Fruit fly (Drosophila melanogaster): ENCODE results near the gene Hsc70-2.

Gene Hsc70-2

dm6 chr3R:13073174-13073573, 28.6 kb downstream of the Hsc70-2 start (continued):
- TF ChIP-seq Nf-YB (GFP tag; optimal IDR thresholded peaks at IDR 0.05), result peak; percentile 78
- no peak for TF ChIP-seq schlank (tag; optimal IDR thresholded peaks at IDR 0.05)
- TF ChIP-seq z (GFP tag; IDR thresholded peaks at IDR 0.05), result peak; percentile 93

dm6 chr3R:13074588-13074987, 30.0 kb downstream of the Hsc70-2 start:
- TF ChIP-seq Med (GFP tag) (peak; percentile 40), Nf-YC (tag; optimal IDR thresholded peaks at IDR 0.05) (peak; percentile 6), Trl (optimal IDR thresholded peaks at IDR 0.05) (peak in 1 of 2 experiments; percentile 5), Trl (GFP tag; optimal IDR thresholded peaks at IDR 0.05) (no peak), Bteb2 (GFP tag; optimal IDR thresholded peaks at IDR 0.05) (no peak), z (GFP tag; IDR thresholded peaks at IDR 0.05) (no peak), Nf-YB (GFP tag; optimal IDR thresholded peaks at IDR 0.05) (peak; percentile 59), CG17385 (GFP tag; optimal IDR thresholded peaks at IDR 0.05) (no peak), CG1832 (GFP tag; optimal IDR thresholded peaks at IDR 0.05) (peak; percentile 63), row (GFP tag; IDR thresholded peaks at IDR 0.05) (0 out of 3 replicates have a peak, but pooled peaks have one; percentile 7)

- TF ChIP-seq CG18764 (GFP tag; optimal IDR thresholded peaks at IDR 0.05), result no peak
- TF ChIP-seq CG12236 (GFP tag; optimal IDR thresholded peaks at IDR 0.05), result no peak
- TF ChIP-seq ATbp (GFP tag; optimal IDR thresholded peaks at IDR 0.05), result no peak
- no peak for TF ChIP-seq Dbx (GFP tag; IDR thresholded peaks at IDR 0.05)
- 0 out of 2 replicates have a peak, but pooled peaks have one; percentile 11 for TF ChIP-seq sob (GFP tag; IDR thresholded peaks at IDR 0.05)
- no peak for TF ChIP-seq CG14014 (GFP tag; IDR thresholded peaks at IDR 0.05)
- TF ChIP-seq emc (GFP tag; optimal IDR thresholded peaks at IDR 0.05), result no peak
- no peak for TF ChIP-seq Myb (GFP tag; optimal IDR thresholded peaks at IDR 0.05)
- TF ChIP-seq CG7987 (GFP tag; optimal IDR thresholded peaks at IDR 0.05), result no peak
- TF ChIP-seq Ravus (GFP tag; IDR thresholded peaks at IDR 0.05), result no peak
- no peak for TF ChIP-seq CG3163 (GFP tag; optimal IDR thresholded peaks at IDR 0.05)
- no peak for TF ChIP-seq odd (GFP tag; optimal IDR thresholded peaks at IDR 0.05)
- TF ChIP-seq CG16815 (GFP tag; optimal IDR thresholded peaks at IDR 0.05), result no peak
- peak; percentile 88 for TF ChIP-seq z (GFP tag; IDR thresholded peaks at IDR 0.05)
- no peak for TF ChIP-seq dm (GFP tag; optimal IDR thresholded peaks at IDR 0.05)
- TF ChIP-seq CG7271 (tag; optimal IDR thresholded peaks at IDR 0.05), result no peak
- no peak for TF ChIP-seq CG12155 (GFP tag; optimal IDR thresholded peaks at IDR 0.05)
- no peak for TF ChIP-seq Ssrp (tag; optimal IDR thresholded peaks at IDR 0.05)
- no peak for TF ChIP-seq wek (GFP tag; optimal IDR thresholded peaks at IDR 0.05)
- no peak for TF ChIP-seq gcm2 (GFP tag; optimal IDR thresholded peaks at IDR 0.05)
- no peak for TF ChIP-seq CG17328 (GFP tag; IDR thresholded peaks at IDR 0.05)
- no peak for TF ChIP-seq CG18262 (tag; optimal IDR thresholded peaks at IDR 0.05)
- TF ChIP-seq CG7839 (tag; optimal IDR thresholded peaks at IDR 0.05), result no peak
- TF ChIP-seq lilli (GFP tag; optimal IDR thresholded peaks at IDR 0.05), result no peak
- no peak for TF ChIP-seq Lpt (GFP tag; optimal IDR thresholded peaks at IDR 0.05)
- TF ChIP-seq kni (GFP tag; optimal IDR thresholded peaks at IDR 0.05), result peak; percentile 8
- no peak for TF ChIP-seq CG2199 (GFP tag; IDR thresholded peaks at IDR 0.05)
- no peak for TF ChIP-seq Hr78 (GFP tag; optimal IDR thresholded peaks at IDR 0.05)
- TF ChIP-seq NC2α (GFP tag; optimal IDR thresholded peaks at IDR 0.05), result no peak
- TF ChIP-seq CG17912 (GFP tag; optimal IDR thresholded peaks at IDR 0.05), result no peak
- TF ChIP-seq slbo (GFP tag; IDR thresholded peaks at IDR 0.05), result no peak
- 0 out of 2 replicates have a peak, but pooled peaks have one; percentile 29 for TF ChIP-seq crol (GFP tag; IDR thresholded peaks at IDR 0.05)
- TF ChIP-seq shn (GFP tag; optimal IDR thresholded peaks at IDR 0.05), result no peak
- no peak for TF ChIP-seq Dip2 (GFP tag; IDR thresholded peaks at IDR 0.05)
- TF ChIP-seq CG34224 (GFP tag; IDR thresholded peaks at IDR 0.05; ENCODE audit: partially characterized antibody), result no peak
- TF ChIP-seq CG10959 (GFP tag; IDR thresholded peaks at IDR 0.05), result no peak
- no peak for TF ChIP-seq CG8281 (tag; optimal IDR thresholded peaks at IDR 0.05)
- TF ChIP-seq pros (GFP tag; optimal IDR thresholded peaks at IDR 0.05), result peak; percentile 69
- TF ChIP-seq Gsc (GFP tag; IDR thresholded peaks at IDR 0.05), result no peak
These were observed 31.2 kb downstream of the Hsc70-2 start for dm6 chr3R:13075728-13076127.

Measured in whole organism, embryonic.